Worm (Caenorhabditis elegans): ENCODE measurements around the gene idpb-1.
"Not testable (repeated sequence)": the region's sequence is repeated elsewhere in the genome, so short reads cannot be mapped to it uniquely, and the experiment has no call there.

idpb-1 gene

DNA sequence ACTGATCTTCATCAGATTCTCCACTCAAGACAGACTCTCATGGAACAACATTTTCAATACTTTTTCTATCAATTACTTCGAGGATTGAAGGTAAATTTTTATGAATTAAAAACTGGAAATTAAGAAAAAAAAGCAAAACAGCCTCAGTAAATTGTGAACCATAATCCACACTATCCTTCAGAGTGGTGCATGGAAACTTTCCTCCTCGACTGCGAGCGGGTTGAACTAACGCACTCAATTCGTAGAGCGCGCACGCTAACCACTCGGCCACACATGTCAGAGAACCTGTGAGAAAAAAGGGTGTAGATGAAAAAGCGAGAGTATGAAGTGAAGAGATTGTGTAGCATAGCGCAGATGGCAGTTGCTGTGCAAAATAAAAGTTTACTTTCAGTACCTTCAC is 3.2 kb downstream of the idpb-1 start (continued):
- TF ChIP-seq arid-1 (GFP tag; conservative IDR thresholded peaks at IDR 0.05): peak; percentile 90
- peak; percentile 29 for TF ChIP-seq ces-1 (GFP tag; optimal IDR thresholded peaks at IDR 0.05)
- no peak for TF ChIP-seq ceh-62 (tag; optimal IDR thresholded peaks at IDR 0.05)
- TF ChIP-seq ztf-11 (tag; optimal IDR thresholded peaks at IDR 0.05): no peak
- TF ChIP-seq lsy-2 (tag; optimal IDR thresholded peaks at IDR 0.05): no peak
- peak; percentile 69 for TF ChIP-seq mxl-3 (GFP tag; optimal IDR thresholded peaks at IDR 0.05)
- TF ChIP-seq lin-39 (tag; optimal IDR thresholded peaks at IDR 0.05): no peak

- TF ChIP-seq daf-8 (GFP tag; IDR thresholded peaks at IDR 0.05): no peak
- TF ChIP-seq ceh-82 (tag; optimal IDR thresholded peaks at IDR 0.05): no peak
- TF ChIP-seq nhr-28 (tag; optimal IDR thresholded peaks at IDR 0.05): peak; percentile 53
- no peak for TF ChIP-seq daf-16 (GFP tag; optimal IDR thresholded peaks at IDR 0.05)
- peak; percentile 58 for TF ChIP-seq daf-16 (tag; optimal IDR thresholded peaks at IDR 0.05)
- TF ChIP-seq F44E2.7 (GFP tag; IDR thresholded peaks at IDR 0.05): no peak
These were observed 7.9 kb downstream of the idpb-1 start, which contains the start of gene F09C12.2 for ce11 chrII:5109693-5110092. Gene F09C12.2, plus strand, starts transcription at chrII:5110012.

DNA sequence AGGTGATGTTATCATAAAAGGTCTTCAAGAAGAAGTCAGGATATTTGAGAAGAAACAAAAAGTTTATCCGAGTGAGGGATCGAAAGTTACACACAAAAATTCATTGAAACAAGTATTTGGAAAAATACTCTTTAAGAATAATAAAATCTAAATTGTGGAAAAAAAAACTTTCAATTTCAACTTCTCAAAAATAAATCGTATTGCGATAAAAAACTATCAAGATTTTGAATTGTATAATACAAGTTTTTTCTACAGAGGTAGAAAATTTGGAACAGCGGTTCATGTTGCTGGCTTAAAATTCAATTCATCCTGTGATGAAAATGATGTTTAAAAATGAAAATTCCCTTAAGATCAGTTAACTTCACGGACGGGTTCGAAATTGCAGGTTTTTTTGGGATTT is 10.3 kb downstream of the idpb-1 start, which contains the start of gene F09C12.8:
Gene F09C12.8 (plus strand): TSS at position 301 of the 400 bp plus-strand sequence.
- TF ChIP-seq unc-62 (GFP tag; optimal IDR thresholded peaks at IDR 0.05 in 1 of 2) (no peak), unc-62 (tag; optimal IDR thresholded peaks at IDR 0.05) (no peak), T26A8.4 (GFP tag; IDR thresholded peaks at IDR 0.05) (no peak), gei-8 (GFP tag; optimal IDR thresholded peaks at IDR 0.05) (no peak), egl-27 (tag; optimal IDR thresholded peaks at IDR 0.05) (no peak), T20F7.1 (GFP tag; optimal IDR thresholded peaks at IDR 0.05) (no peak), mdl-1 (tag; optimal IDR thresholded peaks at IDR 0.05) (no peak), dmd-6 (GFP tag; IDR thresholded peaks at IDR 0.05) (no peak), lim-7 (GFP tag; IDR thresholded peaks at IDR 0.05) (no peak), saeg-2 (GFP tag; IDR thresholded peaks at IDR 0.05) (no peak), mxl-3 (GFP tag; optimal IDR thresholded peaks at IDR 0.05) (no peak), fkh-10 (GFP tag; optimal IDR thresholded peaks at IDR 0.05) (no peak), Y48G9A.11 (GFP tag; IDR thresholded peaks at IDR 0.05) (no peak), rbr-2 (tag; optimal IDR thresholded peaks at IDR 0.05) (no peak), lin-1 (GFP tag; IDR thresholded peaks at IDR 0.05) (no peak), nhr-77 (tag; optimal IDR thresholded peaks at IDR 0.05) (no peak), ceh-28 (tag; optimal IDR thresholded peaks at IDR 0.05) (no peak), F10B5.3 (tag; optimal IDR thresholded peaks at IDR 0.05) (no peak), zag-1 (tag; optimal IDR thresholded peaks at IDR 0.05) (no peak), madf-9 (GFP tag; conservative IDR thresholded peaks at IDR 0.05) (no peak)

- not testable (repeated sequence) for TF ChIP-seq daf-16 (GFP tag; optimal IDR thresholded peaks at IDR 0.05); daf-16 (tag; optimal IDR thresholded peaks at IDR 0.05); sdz-12 (GFP tag; optimal IDR thresholded peaks at IDR 0.05); daf-12 (tag; optimal IDR thresholded peaks at IDR 0.05)
These were observed 13.5 kb downstream of the idpb-1 start, which contains the start of gene msp-74 for ce11 chrII:5115235-5115634. Gene msp-74, minus strand, starts transcription at chrII:5115335.

DNA sequence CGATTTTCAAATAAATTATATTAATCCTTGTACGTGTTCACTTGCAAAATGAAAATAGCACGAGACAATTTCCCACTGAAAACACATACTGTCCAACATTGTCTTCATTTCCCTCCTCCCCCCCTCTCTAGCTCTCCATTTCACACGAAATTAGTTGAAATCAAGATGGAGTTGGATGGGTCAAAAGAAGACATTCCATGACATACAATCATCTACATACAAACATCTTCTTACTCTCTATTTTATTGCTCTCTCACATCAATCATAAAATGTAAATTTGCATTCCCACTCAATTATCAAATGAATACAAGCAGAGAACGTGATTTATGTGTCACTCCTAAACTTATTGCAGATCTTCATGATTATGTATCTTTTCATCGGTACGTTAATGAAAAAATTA is 13.9 kb downstream of the idpb-1 start, which contains the start of gene srsy-1:
Gene srsy-1 (plus strand): TSS at position 301 of the 400 bp plus-strand sequence.
- TF ChIP-seq duxl-1 (tag; optimal IDR thresholded peaks at IDR 0.05; ENCODE audit: poor library complexity) (no peak), F10B5.3 (tag; optimal IDR thresholded peaks at IDR 0.05) (no peak), F44E2.7 (GFP tag; IDR thresholded peaks at IDR 0.05) (no peak), daf-19 (GFP tag; conservative IDR thresholded peaks at IDR 0.05) (no peak), T26A8.4 (GFP tag; IDR thresholded peaks at IDR 0.05) (no peak), pqm-1 (tag; optimal IDR thresholded peaks at IDR 0.05) (no peak), lin-15B (tag; optimal IDR thresholded peaks at IDR 0.05) (no peak), F26F4.8 (GFP tag; conservative IDR thresholded peaks at IDR 0.05) (no peak), mxl-3 (GFP tag; optimal IDR thresholded peaks at IDR 0.05) (no peak), set-16 (GFP tag; IDR thresholded peaks at IDR 0.05) (no peak), lir-3 (tag; optimal IDR thresholded peaks at IDR 0.05) (no peak), mdl-1 (tag; optimal IDR thresholded peaks at IDR 0.05) (no peak), ceh-44 (GFP tag; IDR thresholded peaks at IDR 0.05) (no peak), lsy-2 (tag; optimal IDR thresholded peaks at IDR 0.05) (no peak), T20F7.1 (GFP tag; optimal IDR thresholded peaks at IDR 0.05) (no peak), vab-7 (GFP tag; IDR thresholded peaks at IDR 0.05) (no peak), fkh-10 (GFP tag; optimal IDR thresholded peaks at IDR 0.05) (no peak)
